ENCODE assay signal across 1 fruit fly cellular context in genomic region chr3R:19830973-19831372, dm6.
TF ChIP-seq lines count a peak whose summit lies in the region.

No protein-coding gene starts in this region.

TF ChIP-seq in whole organism, embryonic, 481 proteins besides CTCF, POLR2A, EP300 and RAD21 (continued from another document):
- TF ChIP-seq nerfin-2 (GFP tag; IDR thresholded peaks at IDR 0.05; lab: Robert Waterston, UW; ENCODE audit: partially characterized antibody) = no peak
- TF ChIP-seq CoRest (tag; optimal IDR thresholded peaks at IDR 0.05; lab: Kevin White, UChicago) = peak; percentile 61
- TF ChIP-seq ssp (GFP tag; IDR thresholded peaks at IDR 0.05; lab: Robert Waterston, UW) = 0 out of 2 replicates have a peak, but pooled peaks have one; percentile 42
- TF ChIP-seq CG3847 (GFP tag; IDR thresholded peaks at IDR 0.05; lab: Robert Waterston, UW) = peak; percentile 46; the same call in 1 of the 2 replicates
- TF ChIP-seq Vsx1 (GFP tag; optimal IDR thresholded peaks at IDR 0.05; lab: Kevin White, UChicago) = peak; percentile 69
- TF ChIP-seq emc (GFP tag; optimal IDR thresholded peaks at IDR 0.05; lab: Kevin White, UChicago) = no peak
- TF ChIP-seq prd (optimal IDR thresholded peaks at IDR 0.05; lab: Kevin White, UChicago) = no peak
- peak; percentile 68 for TF ChIP-seq prd (GFP tag; IDR thresholded peaks at IDR 0.05; lab: Robert Waterston, UW)
- TF ChIP-seq CG18599 (GFP tag; optimal IDR thresholded peaks at IDR 0.05; lab: Kevin White, UChicago) = peak; percentile 64
- no peak for TF ChIP-seq CG10959 (GFP tag; IDR thresholded peaks at IDR 0.05; lab: Robert Waterston, UW)
- TF ChIP-seq nom (GFP tag; optimal IDR thresholded peaks at IDR 0.05; lab: Kevin White, UChicago) = no peak
- TF ChIP-seq br (optimal IDR thresholded peaks at IDR 0.05; lab: Kevin White, UChicago) = no peak
- TF ChIP-seq BEAF-32 (GFP tag; optimal IDR thresholded peaks at IDR 0.05; lab: Kevin White, UChicago) = no peak
- TF ChIP-seq CG8478 (optimal IDR thresholded peaks at IDR 0.05; lab: Kevin White, UChicago) = no peak
- no peak for TF ChIP-seq pzg (GFP tag; optimal IDR thresholded peaks at IDR 0.05; lab: Kevin White, UChicago)
- no peak for TF ChIP-seq CG13894 (tag; optimal IDR thresholded peaks at IDR 0.05; lab: Kevin White, UChicago)
- TF ChIP-seq CG15479 (GFP tag; optimal IDR thresholded peaks at IDR 0.05; lab: Kevin White, UChicago) = no peak
- no peak for TF ChIP-seq CG10543 (GFP tag; optimal IDR thresholded peaks at IDR 0.05; lab: Kevin White, UChicago)
- TF ChIP-seq Hmr (GFP tag; optimal IDR thresholded peaks at IDR 0.05; lab: Kevin White, UChicago) = peak; percentile 74
- no peak for TF ChIP-seq CG6654 (GFP tag; optimal IDR thresholded peaks at IDR 0.05; lab: Kevin White, UChicago)
- TF ChIP-seq Bdp1 (GFP tag; optimal IDR thresholded peaks at IDR 0.05; lab: Kevin White, UChicago) = no peak
- TF ChIP-seq CG17612 (GFP tag; IDR thresholded peaks at IDR 0.05; lab: Robert Waterston, UW) = no peak
- TF ChIP-seq CG2120 (GFP tag; optimal IDR thresholded peaks at IDR 0.05; lab: Kevin White, UChicago) = peak; percentile 63
- peak; percentile 46 for TF ChIP-seq az2 (GFP tag; optimal IDR thresholded peaks at IDR 0.05; lab: Kevin White, UChicago)
- TF ChIP-seq toy (GFP tag; IDR thresholded peaks at IDR 0.05; lab: Robert Waterston, UW) = 0 out of 2 replicates have a peak, but pooled peaks have one; percentile 7
- TF ChIP-seq Meics (GFP tag; optimal IDR thresholded peaks at IDR 0.05; lab: Kevin White, UChicago) = peak; percentile 71
- TF ChIP-seq Doc3 (GFP tag; IDR thresholded peaks at IDR 0.05; lab: Robert Waterston, UW; ENCODE audit: partially characterized antibody) = no peak
- peak; percentile 39 for TF ChIP-seq slp2 (GFP tag; optimal IDR thresholded peaks at IDR 0.05; lab: Kevin White, UChicago)
- TF ChIP-seq onecut (GFP tag; IDR thresholded peaks at IDR 0.05; lab: Robert Waterston, UW) = peak; percentile 25
- TF ChIP-seq Asciz (GFP tag; optimal IDR thresholded peaks at IDR 0.05; lab: Kevin White, UChicago) = peak; percentile 72
- TF ChIP-seq her (GFP tag; optimal IDR thresholded peaks at IDR 0.05; lab: Kevin White, UChicago) = peak; percentile 54
- peak; percentile 68 for TF ChIP-seq Fer1 (GFP tag; optimal IDR thresholded peaks at IDR 0.05; lab: Kevin White, UChicago)
- TF ChIP-seq CG14710 (tag; optimal IDR thresholded peaks at IDR 0.05; lab: Kevin White, UChicago) = no peak
- no peak for TF ChIP-seq aop (GFP tag; IDR thresholded peaks at IDR 0.05; lab: Robert Waterston, UW)
- peak; percentile 53; the same call in 1 of the 3 replicates for TF ChIP-seq ci (GFP tag; IDR thresholded peaks at IDR 0.05; lab: Robert Waterston, UW)
- TF ChIP-seq CG18476 (GFP tag; optimal IDR thresholded peaks at IDR 0.05; lab: Kevin White, UChicago) = no peak
- TF ChIP-seq sens-2 (GFP tag; IDR thresholded peaks at IDR 0.05; lab: Robert Waterston, UW) = no peak
- TF ChIP-seq seq (GFP tag; IDR thresholded peaks at IDR 0.05; lab: Robert Waterston, UW) = peak; percentile 71
- no peak for TF ChIP-seq crol (GFP tag; IDR thresholded peaks at IDR 0.05; lab: Robert Waterston, UW)
- no peak for TF ChIP-seq zen2 (GFP tag; IDR thresholded peaks at IDR 0.05; lab: Robert Waterston, UW; ENCODE audit: partially characterized antibody)
- TF ChIP-seq CG4328 (GFP tag; optimal IDR thresholded peaks at IDR 0.05; lab: Kevin White, UChicago) = no peak
- TF ChIP-seq CG7839 (tag; optimal IDR thresholded peaks at IDR 0.05; lab: Kevin White, UChicago) = peak; percentile 73
- TF ChIP-seq bigmax (GFP tag; optimal IDR thresholded peaks at IDR 0.05; lab: Kevin White, UChicago) = no peak
- TF ChIP-seq gcm (GFP tag; optimal IDR thresholded peaks at IDR 0.05; lab: Kevin White, UChicago) = peak; percentile 73
- 0 out of 3 replicates have a peak, but pooled peaks have one; percentile 33 for TF ChIP-seq CG7357 (GFP tag; IDR thresholded peaks at IDR 0.05; lab: Robert Waterston, UW)
- peak; percentile 57 for TF ChIP-seq fd3F (GFP tag; optimal IDR thresholded peaks at IDR 0.05; lab: Kevin White, UChicago)
- TF ChIP-seq CG13424 (tag; optimal IDR thresholded peaks at IDR 0.05; lab: Kevin White, UChicago) = peak; percentile 70
- no peak for TF ChIP-seq CG4360 (GFP tag; IDR thresholded peaks at IDR 0.05; lab: Robert Waterston, UW)
- no peak for TF ChIP-seq CG14965 (GFP tag; optimal IDR thresholded peaks at IDR 0.05; lab: Kevin White, UChicago; ENCODE audit: borderline replicate concordance)
- TF ChIP-seq pum (GFP tag; optimal IDR thresholded peaks at IDR 0.05; lab: Kevin White, UChicago) = peak; percentile 31
- peak; percentile 25 to 38 for TF ChIP-seq chif (GFP tag; optimal IDR thresholded peaks at IDR 0.05; lab: Kevin White, UChicago)
- TF ChIP-seq Max (GFP tag; optimal IDR thresholded peaks at IDR 0.05; lab: Kevin White, UChicago) = no peak
- TF ChIP-seq al (GFP tag; IDR thresholded peaks at IDR 0.05; lab: Robert Waterston, UW) = peak; percentile 64
- no peak for TF ChIP-seq Hmx (GFP tag; optimal IDR thresholded peaks at IDR 0.05; lab: Kevin White, UChicago)
- TF ChIP-seq knrl (GFP tag; IDR thresholded peaks at IDR 0.05; lab: Robert Waterston, UW; ENCODE audit: partially characterized antibody) = no peak
- TF ChIP-seq repo (GFP tag; optimal IDR thresholded peaks at IDR 0.05; lab: Kevin White, UChicago) = no peak
- no peak for TF ChIP-seq B-H2 (GFP tag; optimal IDR thresholded peaks at IDR 0.05; lab: Kevin White, UChicago)
- peak; percentile 75 for TF ChIP-seq CG32532 (GFP tag; IDR thresholded peaks at IDR 0.05; lab: Robert Waterston, UW)
- TF ChIP-seq hkb (optimal IDR thresholded peaks at IDR 0.05; lab: Kevin White, UChicago) = no peak
- TF ChIP-seq hkb (GFP tag; IDR thresholded peaks at IDR 0.05; lab: Robert Waterston, UW) = peak; percentile 53
- TF ChIP-seq CG7928 (GFP tag; optimal IDR thresholded peaks at IDR 0.05; lab: Kevin White, UChicago) = no peak
- TF ChIP-seq wdn (GFP tag; IDR thresholded peaks at IDR 0.05; lab: Robert Waterston, UW) = peak; percentile 57; the same call in 1 of the 2 replicates
